Worm (Caenorhabditis elegans) whole organism, L2 larva: Measurements from ENCODE around the gene spp-9.
A peak's percentile ranks its signal among the peaks of the same experiment; 100 is the strongest.

Experiments used
- C34F6.9 ChIP-seq: fragments of 150-350 bp; optimal IDR thresholded peaks from 2 replicates; lab custom pipeline; 2014; ENCODE audit warnings: missing biosample characterization, missing genetic modification characterization
- F13H6.1 ChIP-seq: sonication (generic microtip); optimal IDR thresholded peaks from 2 replicates; lab custom pipeline; 2016; ENCODE audit warnings: missing genetic modification characterization, missing compliant biosample characterization
- R02D3.7 ChIP-seq: fragments of 150-350 bp; optimal IDR thresholded peaks from 2 replicates; lab custom pipeline; 2014; ENCODE audit warnings: missing biosample characterization, missing genetic modification characterization
- Y55F3AM.14 ChIP-seq: fragments of 200-800 bp; sonication (Bioruptor generic); optimal IDR thresholded peaks from 2 replicates; lab custom pipeline; 2018; ENCODE audit warnings: mild to moderate bottlenecking, missing genetic modification characterization, missing compliant biosample characterization
- ZK546.5 ChIP-seq: sonication (generic microtip); optimal IDR thresholded peaks from 2 replicates; lab custom pipeline; 2017; ENCODE audit warnings: missing biosample characterization, missing genetic modification characterization
- alr-1 ChIP-seq: fragments of 150-350 bp; optimal IDR thresholded peaks from 2 replicates; lab custom pipeline; 2014; ENCODE audit warnings: missing biosample characterization, missing genetic modification characterization
- aly-2 ChIP-seq: fragments of 150-350 bp; optimal IDR thresholded peaks from 2 replicates; lab custom pipeline; 2014; ENCODE audit warnings: missing biosample characterization, missing genetic modification characterization
- ama-1 ChIP-seq: fragments of 150-350 bp; optimal IDR thresholded peaks from 2 replicates; lab custom pipeline; 2018; ENCODE audit warnings: inconsistent platforms
- blmp-1 ChIP-seq: sonication (generic microtip); optimal IDR thresholded peaks from 2 replicates; lab custom pipeline; 2017; ENCODE audit warnings: missing genetic modification characterization, mild to moderate bottlenecking, missing compliant biosample characterization, antibody characterized with exemption, moderate library complexity; ENCODE audit not compliant: insufficient read depth
- ceh-16 ChIP-seq: fragments of 150-350 bp; optimal IDR thresholded peaks from 2 replicates; lab custom pipeline; 2014; ENCODE audit warnings: missing biosample characterization, missing genetic modification characterization
- ceh-82 ChIP-seq: fragments of 150-350 bp; optimal IDR thresholded peaks from 2 replicates; lab custom pipeline; 2014; ENCODE audit warnings: missing biosample characterization, missing genetic modification characterization
- crh-2 ChIP-seq: sonication (generic microtip); optimal IDR thresholded peaks from 2 replicates; lab custom pipeline; 2017; ENCODE audit warnings: missing biosample characterization, missing genetic modification characterization
- dmd-4 ChIP-seq: sonication (generic microtip); optimal IDR thresholded peaks from 2 replicates; lab custom pipeline; 2017; ENCODE audit warnings: missing biosample characterization, missing genetic modification characterization
- egl-27 ChIP-seq: sonication (generic microtip); optimal IDR thresholded peaks from 3 replicates; lab custom pipeline; 2017; ENCODE audit warnings: missing biosample characterization, missing genetic modification reagents, missing genetic modification characterization
- elt-1 ChIP-seq: fragments of 150-350 bp; optimal IDR thresholded peaks from 2 replicates; lab custom pipeline; 2014; ENCODE audit warnings: missing biosample characterization, missing genetic modification characterization
- elt-3 ChIP-seq: sonication (generic microtip); optimal IDR thresholded peaks from 2 replicates; lab custom pipeline; 2017; ENCODE audit warnings: missing biosample characterization, missing genetic modification characterization
- fos-1 ChIP-seq: fragments of 150-350 bp; optimal IDR thresholded peaks from 2 replicates; lab custom pipeline; 2014; ENCODE audit warnings: missing biosample characterization, missing genetic modification characterization
- gmeb-1 ChIP-seq: fragments of 150-350 bp; optimal IDR thresholded peaks from 2 replicates; lab custom pipeline; 2014; ENCODE audit warnings: missing biosample characterization, missing genetic modification characterization
- lin-11 ChIP-seq: fragments of 150-350 bp; sonication (generic microtip); optimal IDR thresholded peaks from 2 replicates; lab custom pipeline; 2014; ENCODE audit warnings: missing biosample characterization, missing genetic modification characterization, inconsistent platforms, mixed read lengths
- lin-13 ChIP-seq: fragments of 150-350 bp; optimal IDR thresholded peaks from 2 replicates; lab custom pipeline; 2014; ENCODE audit warnings: missing biosample characterization, missing genetic modification reagents, missing genetic modification characterization
- lin-39 ChIP-seq: fragments of 150-350 bp; optimal IDR thresholded peaks from 2 replicates; lab custom pipeline; 2014; ENCODE audit warnings: missing biosample characterization, missing genetic modification reagents, missing genetic modification characterization
- lsy-2 ChIP-seq, 2 experiments: fragments of 150-350 bp in 1 of 2; sonication (generic microtip) in 1 of 2; optimal IDR thresholded peaks; 2 replicates each; lab custom pipeline; 2014 to 2017; ENCODE audit warnings: missing biosample characterization in 2 of 2, missing genetic modification characterization in 2 of 2
- mab-5 ChIP-seq: fragments of 150-350 bp; optimal IDR thresholded peaks from 2 replicates; lab custom pipeline; 2014; ENCODE audit warnings: missing biosample characterization, missing genetic modification characterization
- mbf-1 ChIP-seq: sonication (generic microtip); optimal IDR thresholded peaks from 2 replicates; lab custom pipeline; 2017; ENCODE audit warnings: missing biosample characterization, missing genetic modification characterization
- mdl-1 ChIP-seq, 2 experiments: fragments of 150-350 bp in 1 of 2; sonication (generic microtip) in 1 of 2; optimal IDR thresholded peaks; 2 replicates each; lab custom pipeline; 2017; ENCODE audit warnings: missing biosample characterization in 2 of 2, missing genetic modification characterization in 2 of 2
- nhr-10 ChIP-seq: sonication (generic microtip); optimal IDR thresholded peaks from 2 replicates; lab custom pipeline; 2017; ENCODE audit warnings: missing biosample characterization, missing genetic modification characterization
- nhr-11 ChIP-seq: fragments of 150-350 bp; optimal IDR thresholded peaks from 2 replicates; lab custom pipeline; 2014; ENCODE audit warnings: missing biosample characterization, missing genetic modification characterization
- nhr-12 ChIP-seq: fragments of 150-350 bp; optimal IDR thresholded peaks from 2 replicates; lab custom pipeline; 2014; ENCODE audit warnings: missing biosample characterization, missing genetic modification characterization
- nhr-129 ChIP-seq: fragments of 150-350 bp; optimal IDR thresholded peaks from 2 replicates; lab custom pipeline; 2014; ENCODE audit warnings: missing biosample characterization, missing genetic modification characterization
- nhr-21 ChIP-seq: fragments of 150-350 bp; optimal IDR thresholded peaks from 2 replicates; lab custom pipeline; 2014; ENCODE audit warnings: missing biosample characterization, missing genetic modification characterization
- nhr-237 ChIP-seq: fragments of 150-350 bp; optimal IDR thresholded peaks from 2 replicates; lab custom pipeline; 2014; ENCODE audit warnings: missing biosample characterization, missing genetic modification characterization
- nhr-25 ChIP-seq: fragments of 150-350 bp; sonication (generic microtip); optimal IDR thresholded peaks from 3 replicates; lab custom pipeline; 2014; ENCODE audit warnings: missing biosample characterization, missing genetic modification characterization
- peb-1 ChIP-seq: fragments of 150-350 bp; optimal IDR thresholded peaks from 2 replicates; lab custom pipeline; 2014; ENCODE audit warnings: missing biosample characterization, missing genetic modification characterization
- sem-4 ChIP-seq: fragments of 150-350 bp; optimal IDR thresholded peaks from 2 replicates; lab custom pipeline; 2014; ENCODE audit warnings: missing biosample characterization, missing genetic modification reagents, missing genetic modification characterization
- skn-1 ChIP-seq: sonication (generic microtip); optimal IDR thresholded peaks from 2 replicates; lab custom pipeline; 2017; ENCODE audit warnings: missing biosample characterization, missing genetic modification characterization
- sma-3 ChIP-seq: sonication (generic microtip); optimal IDR thresholded peaks from 2 replicates; lab custom pipeline; 2016; ENCODE audit warnings: missing genetic modification reagents, missing genetic modification characterization, missing compliant biosample characterization
- sma-9 ChIP-seq, 2 experiments: fragments of 150-350 bp in 1 of 2; sonication (generic microtip) in 1 of 2; optimal IDR thresholded peaks; 2 replicates each; lab custom pipeline; 2014 to 2016; ENCODE audit warnings: missing genetic modification characterization in 2 of 2, mild to moderate bottlenecking in 1 of 2, missing biosample characterization in 1 of 2, missing compliant biosample characterization in 1 of 2, missing genetic modification reagents in 1 of 2, moderate library complexity in 1 of 2
- snpc-4 ChIP-seq: fragments of 150-350 bp; optimal IDR thresholded peaks from 2 replicates; lab custom pipeline; 2014; ENCODE audit warnings: missing biosample characterization, missing genetic modification characterization
- unc-39 ChIP-seq: fragments of 150-350 bp; optimal IDR thresholded peaks from 2 replicates; lab custom pipeline; 2014; ENCODE audit warnings: missing biosample characterization, missing genetic modification characterization
- unc-55 ChIP-seq: fragments of 150-350 bp; sonication (generic microtip); optimal IDR thresholded peaks from 3 replicates; lab custom pipeline; 2014; ENCODE audit warnings: missing biosample characterization, missing genetic modification reagents, missing genetic modification characterization
- unc-62 ChIP-seq: fragments of 150-350 bp; optimal IDR thresholded peaks from 2 replicates; lab custom pipeline; 2014; ENCODE audit warnings: missing biosample characterization, missing genetic modification reagents, missing genetic modification characterization
- zag-1 ChIP-seq: fragments of 150-350 bp; optimal IDR thresholded peaks from 2 replicates; lab custom pipeline; 2014; ENCODE audit warnings: missing biosample characterization, missing genetic modification characterization
- ztf-1 ChIP-seq: fragments of 200-800 bp; sonication (Bioruptor generic); conservative IDR thresholded peaks from 2 replicates; pipeline ENCODE4 v1.3.6; 2022; ENCODE audit warnings: missing genetic modification characterization, missing compliant biosample characterization
- ztf-11 ChIP-seq: sonication (generic microtip); optimal IDR thresholded peaks from 2 replicates; lab custom pipeline; 2017; ENCODE audit warnings: missing biosample characterization, missing genetic modification characterization
- ztf-4 ChIP-seq: fragments of 150-350 bp; optimal IDR thresholded peaks from 2 replicates; lab custom pipeline; 2014; ENCODE audit warnings: missing biosample characterization, missing genetic modification characterization

spp-9 gene

DNA sequence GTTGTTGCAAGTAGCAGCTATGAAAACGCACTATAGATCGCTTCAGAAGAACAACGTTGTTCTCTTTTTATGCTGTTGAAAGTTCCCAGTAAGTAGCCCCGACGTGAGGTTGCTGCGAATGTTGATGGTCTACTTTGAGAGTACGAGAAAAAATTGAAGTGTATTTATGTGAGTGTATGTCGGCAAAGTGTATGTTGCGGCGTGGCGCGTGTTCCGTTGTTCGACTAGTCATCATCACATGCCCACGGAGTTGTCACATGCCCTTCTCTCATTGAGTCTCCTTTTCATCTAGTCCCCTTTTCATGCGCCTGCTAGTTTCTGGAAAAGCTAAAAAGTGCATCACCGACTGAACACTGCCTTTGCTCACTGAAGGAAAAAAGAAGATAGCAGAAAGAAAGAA lies 15.7 kb upstream of the spp-9 start (continued):
- TF ChIP-seq zag-1 (tag; lab: Kevin White, UChicago): peak; percentile 33
- TF ChIP-seq C34F6.9: peak; percentile 82
- TF ChIP-seq blmp-1: peak; percentile 49
- TF ChIP-seq F13H6.1 (tag; lab: Kevin White, UChicago): peak; percentile 87
- TF ChIP-seq unc-55 (GFP tag; lab: Kevin White, UChicago): peak; percentile 9
- TF ChIP-seq, all 48 proteins: peak for 23

ce11 chrX:11472407-11472806 lies 15.2 kb upstream of the spp-9 start:
- TF ChIP-seq crh-2: peak; percentile 1
- no peak for TF ChIP-seq ama-1
- no peak for TF ChIP-seq elt-1 (tag; lab: Kevin White, UChicago)
- TF ChIP-seq, all 48 proteins: peak for 1

ce11 chrX:11472953-11473671 lies 14.5 kb upstream of the spp-9 start:
- no peak for TF ChIP-seq ceh-16 (tag; lab: Kevin White, UChicago)
- no peak for TF ChIP-seq fos-1 (tag; lab: Kevin White, UChicago)
- peak; percentile 55 for TF ChIP-seq zag-1 (tag; lab: Kevin White, UChicago)
- TF ChIP-seq nhr-11 (tag; lab: Kevin White, UChicago): no peak
- TF ChIP-seq lin-39 (tag; lab: Kevin White, UChicago): no peak
- no peak for TF ChIP-seq blmp-1
- no peak for TF ChIP-seq nhr-10 (tag; lab: Kevin White, UChicago)
- no peak for TF ChIP-seq egl-27 (tag; lab: Kevin White, UChicago)
- TF ChIP-seq unc-39: no peak
- no peak for TF ChIP-seq nhr-25 (tag; lab: Kevin White, UChicago)
- no peak for TF ChIP-seq R02D3.7 (tag; lab: Kevin White, UChicago)
- TF ChIP-seq nhr-21 (tag; lab: Kevin White, UChicago): no peak
- TF ChIP-seq ama-1: no peak
- peak; percentile 12 to 56 for TF ChIP-seq lsy-2 (tag; optimal IDR thresholded peaks at IDR 0.05; lab: Kevin White, UChicago)
- TF ChIP-seq Y55F3AM.14: peak; percentile 84
- TF ChIP-seq F13H6.1 (tag; lab: Kevin White, UChicago): peak; percentile 85
- no peak for TF ChIP-seq ZK546.5 (tag; lab: Kevin White, UChicago)
- no peak for TF ChIP-seq skn-1 (tag; lab: Kevin White, UChicago)
- TF ChIP-seq nhr-12: no peak
- TF ChIP-seq lin-11 (tag; lab: Kevin White, UChicago): no peak
- TF ChIP-seq nhr-129 (tag; lab: Kevin White, UChicago): peak; percentile 66
- TF ChIP-seq mbf-1 (tag; lab: Kevin White, UChicago): no peak
- TF ChIP-seq sma-3 (GFP tag; lab: Kevin White, UChicago): no peak
- peak; percentile 56 for TF ChIP-seq C34F6.9
- TF ChIP-seq nhr-237: no peak
- peak; percentile 10 for TF ChIP-seq ceh-82 (tag; lab: Kevin White, UChicago)
- no peak for TF ChIP-seq aly-2 (tag; lab: Kevin White, UChicago)
- peak; percentile 81 for TF ChIP-seq mab-5 (tag; lab: Kevin White, UChicago)
- TF ChIP-seq sma-9 (GFP tag; optimal IDR thresholded peaks at IDR 0.05; lab: Kevin White, UChicago): peak; percentile 62
- TF ChIP-seq sma-9 (tag; optimal IDR thresholded peaks at IDR 0.05; lab: Kevin White, UChicago): no peak
- peak; percentile 5 for TF ChIP-seq ztf-4 (tag; lab: Kevin White, UChicago)
- 0 out of 2 replicates have a peak, but pooled peaks have one; percentile 21 for TF ChIP-seq ztf-1 (GFP tag; lab: Robert Waterston, UW)
- TF ChIP-seq snpc-4 (tag; lab: Kevin White, UChicago): no peak
- TF ChIP-seq dmd-4 (tag; lab: Kevin White, UChicago): no peak
- TF ChIP-seq ztf-11 (tag; lab: Kevin White, UChicago): no peak
- TF ChIP-seq unc-62: no peak
- TF ChIP-seq crh-2: peak; percentile 43
- TF ChIP-seq lin-13 (GFP tag; lab: Kevin White, UChicago): no peak
- TF ChIP-seq peb-1 (tag; lab: Kevin White, UChicago): no peak
- TF ChIP-seq unc-55 (GFP tag; lab: Kevin White, UChicago): peak; percentile 42
- TF ChIP-seq mdl-1 (tag; optimal IDR thresholded peaks at IDR 0.05; lab: Kevin White, UChicago): peak; percentile 57 to 86
- no peak for TF ChIP-seq gmeb-1
- no peak for TF ChIP-seq alr-1 (tag; lab: Kevin White, UChicago)
- TF ChIP-seq elt-3: no peak
- peak; percentile 4 for TF ChIP-seq sem-4 (tag; lab: Kevin White, UChicago)
